In the genomic region with DNA sequence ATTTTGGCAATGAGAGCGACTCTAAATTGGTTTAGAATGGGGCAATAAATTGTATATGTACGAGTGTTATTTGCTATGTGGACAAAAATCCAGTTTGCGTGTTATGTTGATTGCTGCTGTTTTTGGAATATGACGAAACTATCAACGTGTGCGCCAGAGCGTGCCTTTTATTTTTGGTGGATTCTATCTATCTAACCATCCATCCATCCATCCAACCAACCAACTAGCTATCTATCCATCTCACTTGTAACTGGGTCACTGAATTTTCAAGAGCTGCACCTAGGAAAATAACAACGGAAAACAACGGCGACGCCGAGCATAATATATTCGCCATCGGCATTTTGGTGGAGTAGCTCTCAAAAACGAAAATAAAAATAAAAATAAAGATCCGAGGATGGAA, we compare ENCODE assay signal across 2 fruit fly cellular contexts.
TF ChIP-seq lines count a peak whose summit lies in the region.

No protein-coding gene starts in this region.

- no peak for TF ChIP-seq CTCF in whole organism, embryonic (GFP tag; optimal IDR thresholded peaks at IDR 0.05; lab: Kevin White, UChicago)

TF ChIP-seq in whole organism, embryonic, 481 proteins besides CTCF, POLR2A, EP300 and RAD21:
- no peak for TF ChIP-seq dati (GFP tag; IDR thresholded peaks at IDR 0.05; lab: Robert Waterston, UW)
- no peak for TF ChIP-seq CG11696 (GFP tag; IDR thresholded peaks at IDR 0.05; lab: Robert Waterston, UW)
- TF ChIP-seq sd (tag; optimal IDR thresholded peaks at IDR 0.05; lab: Kevin White, UChicago): peak; percentile 55
- TF ChIP-seq CG14441 (GFP tag; IDR thresholded peaks at IDR 0.05; lab: Robert Waterston, UW): no peak
- peak; percentile 37 for TF ChIP-seq sens (GFP tag; lab: Kevin White, UChicago)
- no peak for TF ChIP-seq ind (GFP tag; optimal IDR thresholded peaks at IDR 0.05; lab: Kevin White, UChicago)
- TF ChIP-seq CG8281 (tag; optimal IDR thresholded peaks at IDR 0.05; lab: Kevin White, UChicago): peak; percentile 94

TF ChIP-seq in whole organism, pupa, 21 proteins besides CTCF, POLR2A, EP300 and RAD21:
- TF ChIP-seq gl (tag; optimal IDR thresholded peaks at IDR 0.05; lab: Kevin White, UChicago): no peak
- peak; percentile 15; the same call in 1 of the 2 replicates for TF ChIP-seq CG32121 (GFP tag; IDR thresholded peaks at IDR 0.05; lab: Robert Waterston, UW)
- TF ChIP-seq CG15710 (tag; optimal IDR thresholded peaks at IDR 0.05; lab: Kevin White, UChicago): no peak
- TF ChIP-seq CG4496 (GFP tag; IDR thresholded peaks at IDR 0.05; lab: Robert Waterston, UW): no peak
- TF ChIP-seq CG13204 (GFP tag; optimal IDR thresholded peaks at IDR 0.05; lab: Kevin White, UChicago): no peak
